Worm (Caenorhabditis elegans) whole organism, midembryonic: ENCODE measurements around the gene C50F4.16.

ENCODE experiments used
- T22C8.4 ChIP-seq: fragments of 200-800 bp; sonication (Bioruptor generic); IDR thresholded peaks from 2 replicates; pipeline ENCODE4 v1.3.6; 2022; ENCODE audit warnings: missing genetic modification characterization, missing compliant biosample characterization
- flt-1 ChIP-seq: fragments of 200-800 bp; sonication (Bioruptor generic); IDR thresholded peaks from 2 replicates; pipeline ENCODE4 v1.3.6; 2022; ENCODE audit warnings: missing genetic modification characterization, missing compliant biosample characterization
- klf-2 ChIP-seq: fragments of 200-800 bp; sonication (Bioruptor generic); conservative IDR thresholded peaks from 2 replicates; pipeline ENCODE4 v1.3.6; 2022; ENCODE audit warnings: missing genetic modification reagents, missing genetic modification characterization, missing compliant biosample characterization
- med-1 ChIP-seq: sonication (generic microtip); optimal IDR thresholded peaks from 2 replicates; lab custom pipeline; 2017; ENCODE audit warnings: missing genetic modification characterization, mild to moderate bottlenecking, missing compliant biosample characterization, antibody characterized with exemption, missing genetic modification reagents; ENCODE audit not compliant: insufficient read depth
- tab-1 ChIP-seq: fragments of 200-800 bp; sonication (Bioruptor generic); IDR thresholded peaks from 2 replicates; pipeline ENCODE4 v1.3.6; 2022; ENCODE audit warnings: missing genetic modification characterization, missing compliant biosample characterization
- ztf-23 ChIP-seq: fragments of 200-800 bp; sonication (Bioruptor generic); IDR thresholded peaks from 2 replicates; pipeline ENCODE4 v1.3.6; 2022; ENCODE audit warnings: missing genetic modification reagents, missing genetic modification characterization, missing compliant biosample characterization
- ztf-29 ChIP-seq: fragments of 200-800 bp; sonication (Bioruptor generic); IDR thresholded peaks from 2 replicates; pipeline ENCODE4 v1.3.6; 2022; ENCODE audit warnings: missing genetic modification reagents, missing genetic modification characterization, missing compliant biosample characterization

- TF ChIP-seq T22C8.4 (GFP tag; lab: Robert Waterston, UW), result no peak
- no peak for TF ChIP-seq tab-1 (GFP tag; lab: Robert Waterston, UW)
- no peak for TF ChIP-seq ztf-23
- no peak for TF ChIP-seq flt-1 (GFP tag; lab: Robert Waterston, UW)
- TF ChIP-seq ztf-29, result no peak
- TF ChIP-seq klf-2, result no peak
- no peak for TF ChIP-seq med-1 (GFP tag; lab: Kevin White, UChicago)
Measured at ce11 chrV:9556668-9557067, 15.3 kb upstream of the C50F4.16 start.
